Fruit fly (Drosophila melanogaster): ENCODE measurements around the gene CG15021.

The CG15021 gene

dm6 chr3L:4411025-4411873, 25.3 kb upstream of the CG15021 start (continued):
- TF ChIP-seq dmrt93B (GFP tag; optimal IDR thresholded peaks at IDR 0.05) (no peak), h (GFP tag; optimal IDR thresholded peaks at IDR 0.05) (peak; percentile 44), brk (GFP tag; optimal IDR thresholded peaks at IDR 0.05) (no peak), pan (optimal IDR thresholded peaks at IDR 0.05) (no peak), Jra (GFP tag; optimal IDR thresholded peaks at IDR 0.05) (peak; percentile 23), Hnf4 (GFP tag; optimal IDR thresholded peaks at IDR 0.05) (peak; percentile 47), woc (GFP tag; optimal IDR thresholded peaks at IDR 0.05) (no peak), sv (GFP tag; optimal IDR thresholded peaks at IDR 0.05) (no peak), CG9705 (GFP tag; optimal IDR thresholded peaks at IDR 0.05) (no peak), Abd-B (GFP tag; optimal IDR thresholded peaks at IDR 0.05) (no peak), fru (GFP tag; optimal IDR thresholded peaks at IDR 0.05) (peak; percentile 60)

- TF ChIP-seq br (GFP tag; optimal IDR thresholded peaks at IDR 0.05) (no peak), CrebA (GFP tag; optimal IDR thresholded peaks at IDR 0.05; ENCODE audit: borderline replicate concordance) (no peak), usp (GFP tag; optimal IDR thresholded peaks at IDR 0.05) (no peak), Dfd (GFP tag; optimal IDR thresholded peaks at IDR 0.05) (no peak), Myc (optimal IDR thresholded peaks at IDR 0.05) (no peak), dmrt93B (GFP tag; optimal IDR thresholded peaks at IDR 0.05) (no peak), foxo (GFP tag; optimal IDR thresholded peaks at IDR 0.05) (no peak), Abd-B (GFP tag; optimal IDR thresholded peaks at IDR 0.05) (no peak), tai (GFP tag; optimal IDR thresholded peaks at IDR 0.05) (no peak), Sp1 (GFP tag; optimal IDR thresholded peaks at IDR 0.05) (no peak), psq (GFP tag; optimal IDR thresholded peaks at IDR 0.05) (no peak), Hnf4 (GFP tag; optimal IDR thresholded peaks at IDR 0.05) (no peak), CG9705 (GFP tag; optimal IDR thresholded peaks at IDR 0.05) (no peak), sage (GFP tag; optimal IDR thresholded peaks at IDR 0.05) (no peak), pan (optimal IDR thresholded peaks at IDR 0.05) (no peak), HLH106 (tag; optimal IDR thresholded peaks at IDR 0.05) (no peak)
Observed at dm6 chr3L:4411951-4412350, 24.6 kb upstream of the CG15021 start.

dm6 chr3L:4412974-4413373, 23.5 kb upstream of the CG15021 start:
- TF ChIP-seq usp (GFP tag; optimal IDR thresholded peaks at IDR 0.05), result no peak
- TF ChIP-seq CrebA (GFP tag; optimal IDR thresholded peaks at IDR 0.05; ENCODE audit: borderline replicate concordance), result no peak
- no peak for TF ChIP-seq jim (GFP tag; optimal IDR thresholded peaks at IDR 0.05)
- TF ChIP-seq OdsH (GFP tag; optimal IDR thresholded peaks at IDR 0.05), result no peak
- no peak for TF ChIP-seq GATAd (GFP tag; optimal IDR thresholded peaks at IDR 0.05)
- TF ChIP-seq h (GFP tag; optimal IDR thresholded peaks at IDR 0.05), result no peak
- no peak for TF ChIP-seq Rel (GFP tag; optimal IDR thresholded peaks at IDR 0.05)
- no peak for TF ChIP-seq Rel (tag; optimal IDR thresholded peaks at IDR 0.05)
- TF ChIP-seq sage (GFP tag; optimal IDR thresholded peaks at IDR 0.05), result no peak

dm6 chr3L:4413800-4414446, 22.6 kb upstream of the CG15021 start:
- TF ChIP-seq tai (GFP tag; optimal IDR thresholded peaks at IDR 0.05), result peak; percentile 1
- TF ChIP-seq Jra (GFP tag; optimal IDR thresholded peaks at IDR 0.05), result no peak

dm6 chr3L:4414579-4414978, 21.9 kb upstream of the CG15021 start:
- TF ChIP-seq Rel (GFP tag; optimal IDR thresholded peaks at IDR 0.05) (peak; percentile 34), Rel (tag; optimal IDR thresholded peaks at IDR 0.05) (no peak), Hr78 (GFP tag; optimal IDR thresholded peaks at IDR 0.05) (no peak), Vsx2 (GFP tag; optimal IDR thresholded peaks at IDR 0.05; ENCODE audit: partially characterized antibody) (peak; percentile 5), Jra (GFP tag; optimal IDR thresholded peaks at IDR 0.05) (no peak), sage (GFP tag; optimal IDR thresholded peaks at IDR 0.05) (no peak), OdsH (GFP tag; optimal IDR thresholded peaks at IDR 0.05) (peak; percentile 13), Dif (GFP tag; optimal IDR thresholded peaks at IDR 0.05; ENCODE audit: partially characterized antibody) (peak; percentile 50), Sp1 (GFP tag; optimal IDR thresholded peaks at IDR 0.05) (peak; percentile 6)

All from whole organism, wandering third instar larva.